Fruit fly (Drosophila melanogaster) whole organism, prepupa: ENCODE results near the gene Syx5.

ENCODE experiments used
- CG10631 ChIP-seq: fragments of 200-800 bp; sonication (Bioruptor generic); optimal IDR thresholded peaks from 2 replicates; lab custom pipeline; 2016; ENCODE audit warnings: missing biosample characterization, missing genetic modification characterization
- CG10669 ChIP-seq: fragments of 200-800 bp; sonication (Bioruptor generic); optimal IDR thresholded peaks from 3 replicates; lab custom pipeline; 2018; ENCODE audit warnings: missing biosample characterization, mild to moderate bottlenecking, missing genetic modification characterization, moderate library complexity
- CG11294 ChIP-seq: fragments of 200-800 bp; sonication (Bioruptor generic); IDR thresholded peaks from 2 replicates; pipeline ENCODE4 v1.3.6; 2022; ENCODE audit warnings: missing biosample characterization, missing genetic modification characterization
- CG11902 ChIP-seq: fragments of 200-800 bp; sonication (Bioruptor generic); optimal IDR thresholded peaks from 3 replicates; lab custom pipeline; 2016; ENCODE audit warnings: missing biosample characterization, missing genetic modification characterization
- CG15336 ChIP-seq: fragments of 200-800 bp; sonication (Bioruptor generic); IDR thresholded peaks from 2 replicates; pipeline ENCODE4 v1.3.6; 2022; ENCODE audit warnings: missing biosample characterization, missing genetic modification characterization
- CG1621 ChIP-seq: fragments of 200-800 bp; sonication (Bioruptor generic); optimal IDR thresholded peaks from 3 replicates; lab custom pipeline; 2018; ENCODE audit warnings: missing biosample characterization, mild to moderate bottlenecking, missing genetic modification characterization
- CG3032 ChIP-seq: fragments of 200-800 bp; optimal IDR thresholded peaks from 2 replicates; lab custom pipeline; 2019; ENCODE audit warnings: missing biosample characterization, mild to moderate bottlenecking, missing genetic modification characterization, moderate library complexity
- CG34406 ChIP-seq: fragments of 200-800 bp; sonication (Bioruptor generic); optimal IDR thresholded peaks from 3 replicates; lab custom pipeline; 2016; ENCODE audit warnings: missing biosample characterization, missing genetic modification characterization
- CG3919 ChIP-seq: fragments of 200-800 bp; sonication (Bioruptor generic); optimal IDR thresholded peaks from 3 replicates; lab custom pipeline; 2016; ENCODE audit warnings: missing biosample characterization, missing genetic modification characterization
- CG6163 ChIP-seq: fragments of 200-800 bp; sonication (Bioruptor generic); IDR thresholded peaks from 3 replicates; pipeline ENCODE4 v1.3.6; 2022; ENCODE audit warnings: missing biosample characterization, missing genetic modification characterization
- CG6276 ChIP-seq: fragments of 200-800 bp; sonication (Bioruptor generic); optimal IDR thresholded peaks from 2 replicates; lab custom pipeline; 2017; ENCODE audit warnings: missing biosample characterization, mild to moderate bottlenecking, missing genetic modification characterization
- CG6792 ChIP-seq: fragments of 200-800 bp; sonication (Bioruptor generic); optimal IDR thresholded peaks from 3 replicates; lab custom pipeline; 2016; ENCODE audit warnings: missing biosample characterization, missing genetic modification characterization
- CG6808 ChIP-seq: fragments of 200-800 bp; sonication (Bioruptor generic); optimal IDR thresholded peaks from 3 replicates; lab custom pipeline; 2017; ENCODE audit warnings: missing biosample characterization, missing genetic modification characterization, mild to moderate bottlenecking, moderate library complexity, missing genetic modification reagents
- CG6854 ChIP-seq: fragments of 200-800 bp; sonication (Bioruptor generic); optimal IDR thresholded peaks from 2 replicates; lab custom pipeline; 2017; ENCODE audit warnings: missing biosample characterization, mild to moderate bottlenecking, missing genetic modification characterization
- CG7368 ChIP-seq: fragments of 200-800 bp; sonication (Bioruptor generic); optimal IDR thresholded peaks from 3 replicates; lab custom pipeline; 2016; ENCODE audit warnings: missing biosample characterization, missing genetic modification characterization
- CG8119 ChIP-seq: fragments of 200-800 bp; sonication (Bioruptor generic); IDR thresholded peaks from 3 replicates; pipeline ENCODE4 v1.3.6; 2022; ENCODE audit warnings: missing biosample characterization, missing genetic modification characterization
- CG8319 ChIP-seq: fragments of 200-800 bp; sonication (Bioruptor generic); optimal IDR thresholded peaks from 3 replicates; lab custom pipeline; 2016; ENCODE audit warnings: missing biosample characterization, missing genetic modification characterization
- CG8632 ChIP-seq: fragments of 200-800 bp; sonication (Bioruptor generic); optimal IDR thresholded peaks from 3 replicates; lab custom pipeline; 2016; ENCODE audit warnings: missing biosample characterization, missing genetic modification characterization
- CG9139 ChIP-seq: fragments of 200-800 bp; sonication (Bioruptor generic); optimal IDR thresholded peaks from 3 replicates; lab custom pipeline; 2017; ENCODE audit warnings: missing biosample characterization, mild to moderate bottlenecking, missing genetic modification characterization
- Eip78C ChIP-seq: fragments of 200-800 bp; sonication (Bioruptor generic); peaks from one replicate; lab custom pipeline; 2016; ENCODE audit warnings: missing biosample characterization, missing genetic modification characterization
- Ets21C ChIP-seq: fragments of 200-800 bp; sonication (Bioruptor generic); optimal IDR thresholded peaks from 3 replicates; lab custom pipeline; 2016; ENCODE audit warnings: missing biosample characterization, missing genetic modification characterization
- Ets96B ChIP-seq: fragments of 200-800 bp; optimal IDR thresholded peaks from 2 replicates; lab custom pipeline; 2019; ENCODE audit warnings: missing biosample characterization, mild to moderate bottlenecking, missing genetic modification characterization, moderate library complexity
- Gug ChIP-seq: fragments of 200-800 bp; sonication (Bioruptor generic); IDR thresholded peaks from 2 replicates; pipeline ENCODE4 v1.3.6; 2022; ENCODE audit warnings: missing biosample characterization, missing genetic modification characterization
- Hr38 ChIP-seq: sonication (Bioruptor generic); optimal IDR thresholded peaks from 2 replicates; lab custom pipeline; 2016; ENCODE audit warnings: missing biosample characterization, missing genetic modification characterization
- Hr39 ChIP-seq: fragments of 200-800 bp; sonication (Bioruptor generic); optimal IDR thresholded peaks from 2 replicates; lab custom pipeline; 2016; ENCODE audit warnings: missing biosample characterization, missing genetic modification characterization
- Lpt ChIP-seq: fragments of 200-800 bp; sonication (Bioruptor generic); optimal IDR thresholded peaks from 3 replicates; lab custom pipeline; 2016; ENCODE audit warnings: missing biosample characterization, missing genetic modification characterization
- Met ChIP-seq: fragments of 200-800 bp; sonication (Bioruptor generic); optimal IDR thresholded peaks from 3 replicates; lab custom pipeline; 2016; ENCODE audit warnings: missing biosample characterization, missing genetic modification characterization
- OdsH ChIP-seq: fragments of 200-800 bp; sonication (Bioruptor generic); optimal IDR thresholded peaks from 3 replicates; lab custom pipeline; 2016; ENCODE audit warnings: missing biosample characterization, missing genetic modification characterization
- Smox ChIP-seq: fragments of 200-800 bp; sonication (Bioruptor generic); optimal IDR thresholded peaks from 3 replicates; lab custom pipeline; 2016; ENCODE audit warnings: missing biosample characterization, missing genetic modification characterization
- Sox15 ChIP-seq: fragments of 200-800 bp; sonication (Bioruptor generic); optimal IDR thresholded peaks from 3 replicates; lab custom pipeline; 2016; ENCODE audit warnings: missing biosample characterization, missing genetic modification characterization
- achi ChIP-seq: fragments of 200-800 bp; sonication (Bioruptor generic); optimal IDR thresholded peaks from 3 replicates; lab custom pipeline; 2016; ENCODE audit warnings: missing biosample characterization, missing genetic modification characterization
- acj6 ChIP-seq: fragments of 200-800 bp; sonication (Bioruptor generic); optimal IDR thresholded peaks from 3 replicates; lab custom pipeline; 2016; ENCODE audit warnings: missing biosample characterization, missing genetic modification characterization
- cyc ChIP-seq: fragments of 200-800 bp; sonication (Bioruptor generic); optimal IDR thresholded peaks from 3 replicates; lab custom pipeline; 2016; ENCODE audit warnings: missing biosample characterization, missing genetic modification characterization
- dsx ChIP-seq: fragments of 200-800 bp; optimal IDR thresholded peaks from 3 replicates; lab custom pipeline; 2019; ENCODE audit warnings: missing biosample characterization, mild to moderate bottlenecking, missing genetic modification characterization, moderate library complexity; ENCODE audit not compliant: poor library complexity, severe bottlenecking
- eg ChIP-seq: fragments of 200-800 bp; sonication (Bioruptor generic); IDR thresholded peaks from 3 replicates; pipeline ENCODE4 v1.3.6; 2022; ENCODE audit warnings: missing biosample characterization, missing genetic modification characterization
- esn ChIP-seq: fragments of 200-800 bp; sonication (Bioruptor generic); optimal IDR thresholded peaks from 2 replicates; lab custom pipeline; 2016; ENCODE audit warnings: missing biosample characterization, mild to moderate bottlenecking, missing genetic modification characterization, moderate library complexity
- fd59A ChIP-seq: fragments of 200-800 bp; sonication (Bioruptor generic); optimal IDR thresholded peaks from 2 replicates; lab custom pipeline; 2017; ENCODE audit warnings: missing biosample characterization, mild to moderate bottlenecking, missing genetic modification characterization, missing genetic modification reagents
- fd85E ChIP-seq: fragments of 200-800 bp; sonication (Bioruptor generic); optimal IDR thresholded peaks from 3 replicates; lab custom pipeline; 2016; ENCODE audit warnings: missing biosample characterization, missing genetic modification characterization
- fkh ChIP-seq: fragments of 200-800 bp; sonication (Bioruptor generic); optimal IDR thresholded peaks from 3 replicates; lab custom pipeline; 2017; ENCODE audit warnings: missing biosample characterization, mild to moderate bottlenecking, missing genetic modification characterization, moderate library complexity
- lz ChIP-seq: fragments of 200-800 bp; sonication (Bioruptor generic); optimal IDR thresholded peaks from 3 replicates; lab custom pipeline; 2016; ENCODE audit warnings: missing biosample characterization, missing genetic modification characterization
- net ChIP-seq: fragments of 200-800 bp; sonication (Bioruptor generic); optimal IDR thresholded peaks from 3 replicates; lab custom pipeline; 2016; ENCODE audit warnings: missing biosample characterization, missing genetic modification characterization
- salr ChIP-seq, 2 experiments: fragments of 200-800 bp; sonication (Bioruptor generic); optimal IDR thresholded peaks; 3 replicates each; lab custom pipeline; 2016 to 2018; ENCODE audit warnings: missing biosample characterization in 2 of 2, missing genetic modification characterization in 2 of 2, mild to moderate bottlenecking in 1 of 2
- spab ChIP-seq: fragments of 200-800 bp; sonication (Bioruptor generic); optimal IDR thresholded peaks from 2 replicates; lab custom pipeline; 2017; ENCODE audit warnings: missing biosample characterization, mild to moderate bottlenecking, missing genetic modification characterization, missing genetic modification reagents
- ss ChIP-seq, 2 experiments: fragments of 200-800 bp; sonication (Bioruptor generic); optimal IDR thresholded peaks; 2 replicates in 1 of 2; 3 replicates in 1 of 2; lab custom pipeline; 2017 to 2018; ENCODE audit warnings: mild to moderate bottlenecking in 2 of 2, missing biosample characterization in 2 of 2, missing genetic modification characterization in 2 of 2, moderate library complexity in 1 of 2
- svp ChIP-seq: fragments of 200-800 bp; sonication (Bioruptor generic); peaks from one replicate; lab custom pipeline; 2016; ENCODE audit warnings: missing biosample characterization, missing genetic modification characterization
- topi ChIP-seq: fragments of 200-800 bp; sonication (Bioruptor generic); optimal IDR thresholded peaks from 3 replicates; lab custom pipeline; 2016; ENCODE audit warnings: missing biosample characterization, missing genetic modification characterization
- vri ChIP-seq: fragments of 200-800 bp; sonication (Bioruptor generic); optimal IDR thresholded peaks from 3 replicates; lab custom pipeline; 2016; ENCODE audit warnings: missing biosample characterization, mild to moderate bottlenecking, missing genetic modification characterization

The Syx5 gene

DNA sequence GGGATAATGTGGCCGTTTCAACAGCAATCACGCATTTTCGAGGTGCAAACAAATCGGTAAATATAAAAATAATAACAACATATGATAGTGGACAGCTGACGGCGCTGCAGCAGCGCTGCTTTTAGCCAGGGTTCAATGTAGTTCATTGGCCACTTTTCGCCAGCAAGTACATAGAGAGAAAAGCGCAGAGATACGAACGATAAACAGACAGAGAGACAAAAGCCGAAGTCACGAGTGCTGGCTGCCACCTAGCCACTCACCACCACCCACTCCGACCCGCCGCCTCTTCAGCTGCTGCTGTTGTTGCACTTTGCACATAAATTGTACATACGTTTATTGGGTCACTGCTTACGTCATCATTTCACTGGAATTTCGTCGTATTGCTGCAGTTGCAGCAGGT is 24.3 kb upstream of the Syx5 start:
- TF ChIP-seq CG34406 (GFP tag; lab: Kevin White, UChicago) (no peak), spab (GFP tag; lab: Kevin White, UChicago) (no peak), CG10631 (GFP tag; lab: Kevin White, UChicago) (no peak), vri (GFP tag; lab: Kevin White, UChicago) (no peak), svp (GFP tag; lab: Kevin White, UChicago) (peak; percentile 48), Lpt (GFP tag; lab: Kevin White, UChicago) (peak; percentile 30), CG6163 (GFP tag; lab: Robert Waterston, UW) (peak; percentile 20; the same call in 2 of the 3 replicates), fkh (GFP tag; lab: Kevin White, UChicago) (peak; percentile 3)

DNA sequence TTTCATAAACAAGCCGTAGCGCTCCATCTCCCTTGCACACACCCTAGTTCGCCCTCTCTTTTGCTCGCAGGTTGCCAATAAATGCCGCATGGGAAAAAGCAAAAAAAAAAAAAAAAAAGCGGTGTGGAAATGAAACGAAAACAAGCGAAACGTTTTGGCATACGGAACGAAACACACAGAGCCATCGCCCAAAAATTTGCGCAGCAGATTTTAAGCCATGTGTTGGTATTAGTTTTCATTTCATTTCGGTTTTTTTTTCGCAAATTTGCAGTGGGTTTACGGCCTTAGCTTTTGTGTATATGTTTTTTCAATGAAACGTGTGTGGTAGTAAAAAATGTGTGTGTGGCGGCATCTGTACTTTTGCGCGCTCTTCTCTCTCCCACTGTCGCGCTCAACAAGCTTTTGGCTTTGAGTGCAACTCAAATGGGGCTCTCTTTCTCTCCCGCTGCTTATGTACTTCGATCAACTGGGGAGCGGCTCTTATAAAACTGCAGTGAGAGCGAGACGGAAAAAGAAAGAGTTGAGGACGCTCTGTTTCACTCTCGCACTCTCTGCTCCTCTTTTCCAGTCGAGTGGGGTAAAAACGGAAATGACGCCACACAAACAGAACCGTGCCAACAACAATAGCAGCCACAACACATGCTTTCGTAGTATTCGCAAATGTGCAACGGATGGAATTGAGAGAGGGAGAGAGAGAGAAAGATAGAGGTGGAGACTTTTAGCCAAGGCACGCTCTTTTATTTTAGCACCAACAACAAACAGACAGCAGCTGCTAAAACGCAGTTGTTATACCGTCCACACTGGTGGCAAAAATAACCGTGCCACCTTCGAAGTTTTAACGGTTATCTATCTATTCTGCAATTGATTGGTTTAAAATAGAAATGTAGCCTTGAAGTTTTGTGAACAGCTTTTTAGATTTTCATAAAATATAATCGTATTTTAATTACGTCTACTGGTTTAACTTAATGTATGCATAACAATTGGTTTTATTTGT is 22.5 kb upstream of the Syx5 start:
- TF ChIP-seq fd59A (GFP tag; lab: Kevin White, UChicago) = peak; percentile 11
- peak; percentile 65 for TF ChIP-seq dsx (GFP tag; lab: Kevin White, UChicago)
- peak; percentile 29 for TF ChIP-seq CG10669 (GFP tag; lab: Kevin White, UChicago)
- TF ChIP-seq acj6 (GFP tag; lab: Kevin White, UChicago) = peak; percentile 80
- peak; percentile 38 to 55 for TF ChIP-seq salr (GFP tag; optimal IDR thresholded peaks at IDR 0.05; lab: Kevin White, UChicago)
- peak; percentile 90 for TF ChIP-seq Eip78C (GFP tag; lab: Kevin White, UChicago)
- peak; percentile 75 for TF ChIP-seq Smox (GFP tag; lab: Kevin White, UChicago)
- TF ChIP-seq Ets21C (GFP tag; lab: Kevin White, UChicago) = peak; percentile 49
- peak; percentile 74 for TF ChIP-seq esn (GFP tag; lab: Kevin White, UChicago)
- peak; percentile 56 for TF ChIP-seq CG6792 (GFP tag; lab: Kevin White, UChicago)
- TF ChIP-seq CG7368 (GFP tag; lab: Kevin White, UChicago) = peak; percentile 76
- TF ChIP-seq CG34406 (GFP tag; lab: Kevin White, UChicago) = peak; percentile 61
- peak; percentile 32 for TF ChIP-seq Sox15 (GFP tag; lab: Kevin White, UChicago)
- TF ChIP-seq Ets96B (tag; lab: Kevin White, UChicago) = peak; percentile 54
- TF ChIP-seq CG11902 (GFP tag; lab: Kevin White, UChicago) = peak; percentile 3
- TF ChIP-seq Gug (GFP tag; lab: Robert Waterston, UW) = no peak
- peak; percentile 44 for TF ChIP-seq CG8632
- TF ChIP-seq lz (GFP tag; lab: Kevin White, UChicago) = peak; percentile 75
- peak; percentile 58 for TF ChIP-seq cyc (GFP tag; lab: Kevin White, UChicago)
- peak; percentile 47 for TF ChIP-seq net (GFP tag; lab: Kevin White, UChicago)
- peak; percentile 45 for TF ChIP-seq Lpt (GFP tag; lab: Kevin White, UChicago)
- no peak for TF ChIP-seq CG15336 (GFP tag; lab: Robert Waterston, UW)
- TF ChIP-seq CG9139 = peak; percentile 39
- peak; percentile 67 for TF ChIP-seq Met (GFP tag; lab: Kevin White, UChicago)
- TF ChIP-seq CG3919 (GFP tag; lab: Kevin White, UChicago) = peak; percentile 69
- no peak for TF ChIP-seq CG8119 (GFP tag; lab: Robert Waterston, UW)
- peak; percentile 67 for TF ChIP-seq topi (GFP tag; lab: Kevin White, UChicago)
- TF ChIP-seq achi (GFP tag; lab: Kevin White, UChicago) = peak; percentile 66
- TF ChIP-seq ss (GFP tag; optimal IDR thresholded peaks at IDR 0.05; lab: Kevin White, UChicago) = peak in 1 of 2 experiments; percentile 69
- TF ChIP-seq CG11294 (GFP tag; lab: Robert Waterston, UW) = no peak
- TF ChIP-seq CG6808 (GFP tag; lab: Kevin White, UChicago) = peak; percentile 52
- TF ChIP-seq vri (GFP tag; lab: Kevin White, UChicago) = peak; percentile 85
- peak; percentile 67 for TF ChIP-seq fd85E
- no peak for TF ChIP-seq CG6163 (GFP tag; lab: Robert Waterston, UW)
- no peak for TF ChIP-seq Hr38 (GFP tag; lab: Kevin White, UChicago)
- TF ChIP-seq CG6276 (GFP tag; lab: Kevin White, UChicago) = peak; percentile 58
- peak; percentile 35 for TF ChIP-seq CG8319 (GFP tag; lab: Kevin White, UChicago)
- TF ChIP-seq CG3032 (tag; lab: Kevin White, UChicago) = peak; percentile 52
- peak; percentile 76 for TF ChIP-seq OdsH (GFP tag; lab: Kevin White, UChicago)
- peak; percentile 28 for TF ChIP-seq CG1621
- TF ChIP-seq CG6854 (GFP tag; lab: Kevin White, UChicago) = peak; percentile 84
- TF ChIP-seq eg (GFP tag; lab: Robert Waterston, UW) = no peak
- TF ChIP-seq Hr39 (GFP tag; lab: Kevin White, UChicago) = peak; percentile 74
- peak; percentile 31 for TF ChIP-seq fkh (GFP tag; lab: Kevin White, UChicago)
